Fruit fly (Drosophila melanogaster): ENCODE results near the gene CG4789.
A peak's percentile ranks its signal among the peaks of the same experiment; 100 is the strongest.

CG4789 gene

DNA sequence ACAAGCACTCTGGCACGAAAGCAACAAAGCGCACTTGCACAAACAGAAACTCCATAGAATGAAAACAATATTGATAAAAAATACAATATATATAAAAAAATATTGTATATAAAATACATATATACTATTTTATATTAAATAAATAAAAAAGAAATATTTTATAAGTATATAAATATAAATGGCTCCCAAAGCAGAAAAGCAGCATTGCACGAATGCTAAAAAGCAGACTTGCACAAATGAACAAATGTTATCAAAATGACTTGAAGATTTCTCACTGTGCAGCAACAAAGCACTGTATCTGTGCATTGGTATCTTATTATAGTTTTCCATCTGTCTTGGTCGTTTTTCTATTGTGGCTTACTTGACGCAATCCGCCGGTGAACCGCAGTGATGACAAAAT lies 32.0 kb upstream of the CG4789 start (continued):
- TF ChIP-seq chn (GFP tag; optimal IDR thresholded peaks at IDR 0.05) (no peak), maf-S (GFP tag; optimal IDR thresholded peaks at IDR 0.05) (no peak), CG17359 (tag; optimal IDR thresholded peaks at IDR 0.05) (peak; percentile 12), eve (GFP tag; optimal IDR thresholded peaks at IDR 0.05) (no peak), otp (GFP tag; IDR thresholded peaks at IDR 0.05) (no peak), mld (GFP tag; IDR thresholded peaks at IDR 0.05; ENCODE audit: partially characterized antibody) (no peak), CG34422 (GFP tag; IDR thresholded peaks at IDR 0.05) (no peak), CG11398 (GFP tag; optimal IDR thresholded peaks at IDR 0.05) (no peak), Dip3 (GFP tag; optimal IDR thresholded peaks at IDR 0.05) (no peak), sna (GFP tag; IDR thresholded peaks at IDR 0.05; ENCODE audit: partially characterized antibody) (no peak), CG4424 (GFP tag; optimal IDR thresholded peaks at IDR 0.05) (peak; percentile 5), CG17829 (tag; optimal IDR thresholded peaks at IDR 0.05) (peak; percentile 37), CG4707 (GFP tag; optimal IDR thresholded peaks at IDR 0.05) (no peak), CG11560 (tag; IDR thresholded peaks at IDR 0.05) (no peak), twi (tag; optimal IDR thresholded peaks at IDR 0.05) (no peak), HLH4C (GFP tag; IDR thresholded peaks at IDR 0.05; ENCODE audit: partially characterized antibody) (no peak), CG11504 (tag; optimal IDR thresholded peaks at IDR 0.05) (peak; percentile 69), Jarid2 (GFP tag; optimal IDR thresholded peaks at IDR 0.05) (no peak), Fer1 (GFP tag; optimal IDR thresholded peaks at IDR 0.05) (peak; percentile 11), D19A (tag; optimal IDR thresholded peaks at IDR 0.05) (peak; percentile 41), Fer2 (tag; optimal IDR thresholded peaks at IDR 0.05) (no peak), ems (GFP tag; optimal IDR thresholded peaks at IDR 0.05) (no peak), CG16863 (GFP tag; optimal IDR thresholded peaks at IDR 0.05) (no peak), nom (GFP tag; optimal IDR thresholded peaks at IDR 0.05) (no peak), CG12219 (GFP tag; optimal IDR thresholded peaks at IDR 0.05) (no peak), CG15269 (tag; optimal IDR thresholded peaks at IDR 0.05) (peak; percentile 27), Deaf1 (tag; optimal IDR thresholded peaks at IDR 0.05) (no peak), CG10654 (GFP tag; optimal IDR thresholded peaks at IDR 0.05) (no peak), crol (GFP tag; IDR thresholded peaks at IDR 0.05) (no peak), CG15514 (GFP tag; optimal IDR thresholded peaks at IDR 0.05) (no peak), CG2202 (tag; optimal IDR thresholded peaks at IDR 0.05) (no peak), cwo (GFP tag; optimal IDR thresholded peaks at IDR 0.05) (no peak), cato (GFP tag; optimal IDR thresholded peaks at IDR 0.05; ENCODE audit: borderline replicate concordance) (no peak), ap (GFP tag; IDR thresholded peaks at IDR 0.05) (no peak), CG15696 (tag; optimal IDR thresholded peaks at IDR 0.05) (no peak), phol (tag; optimal IDR thresholded peaks at IDR 0.05) (peak; percentile 32), CG16815 (GFP tag; optimal IDR thresholded peaks at IDR 0.05) (no peak), repo (GFP tag; optimal IDR thresholded peaks at IDR 0.05) (no peak), zfh2 (GFP tag; optimal IDR thresholded peaks at IDR 0.05) (no peak), lilli (GFP tag; optimal IDR thresholded peaks at IDR 0.05) (no peak), Ptx1 (GFP tag; IDR thresholded peaks at IDR 0.05) (0 out of 2 replicates have a peak, but pooled peaks have one; percentile 25), toy (GFP tag; IDR thresholded peaks at IDR 0.05) (no peak), lbe (GFP tag; optimal IDR thresholded peaks at IDR 0.05) (no peak), CG2712 (tag; optimal IDR thresholded peaks at IDR 0.05) (peak; percentile 49), CG8924 (tag; optimal IDR thresholded peaks at IDR 0.05) (peak; percentile 6), CG18262 (tag; optimal IDR thresholded peaks at IDR 0.05) (peak; percentile 51), B-H1 (GFP tag; IDR thresholded peaks at IDR 0.05) (no peak), fru (optimal IDR thresholded peaks at IDR 0.05) (no peak), CG9437 (GFP tag; optimal IDR thresholded peaks at IDR 0.05) (no peak)

All from whole organism, embryonic.